Fruit fly (Drosophila melanogaster) S2 (cell line): Measurements from ENCODE around the gene Pka-C2.

Experiments used
- CG8478 ChIP-seq: fragments of >200 bp; optimal IDR thresholded peaks from 2 replicates; lab custom pipeline; 2018
- CTCF ChIP-seq, 2 experiments: fragments of >200 bp; optimal IDR thresholded peaks; 2 replicates each; lab custom pipeline; 2018

- TF ChIP-seq CG8478 (lab: Kevin White, UChicago), result no peak
- no peak for TF ChIP-seq CTCF (optimal IDR thresholded peaks at IDR 0.05; lab: Kevin White, UChicago)
Observed at dm6 chr3R:30725787-30726186, 28.8 kb upstream of the Pka-C2 start, which contains the start of gene eIF4H2.
